Fruit fly (Drosophila melanogaster) whole organism, wandering third instar larva: ENCODE measurements around the gene CG6028.
A peak's percentile ranks its signal among the peaks of the same experiment; 100 is the strongest.

Experiments used
- Abd-B ChIP-seq: fragments of >200 bp; optimal IDR thresholded peaks from 2 replicates; lab custom pipeline; 2017; ENCODE audit warnings: missing biosample characterization, missing genetic modification characterization
- CrebA ChIP-seq: fragments of 200-800 bp; sonication (Bioruptor generic); optimal IDR thresholded peaks from 2 replicates; lab custom pipeline; 2016; ENCODE audit warnings: missing biosample characterization, mild to moderate bottlenecking, missing genetic modification characterization, borderline replicate concordance
- Dfd ChIP-seq: fragments of >200 bp; optimal IDR thresholded peaks from 2 replicates; lab custom pipeline; 2017; ENCODE audit warnings: missing biosample characterization, missing genetic modification characterization
- GATAd ChIP-seq: sonication (Bioruptor generic); optimal IDR thresholded peaks from 2 replicates; lab custom pipeline; 2016; ENCODE audit warnings: missing biosample characterization, missing genetic modification characterization
- Hr78 ChIP-seq: fragments of >200 bp; optimal IDR thresholded peaks from 2 replicates; lab custom pipeline; 2017; ENCODE audit warnings: missing biosample characterization, missing genetic modification characterization
- OdsH ChIP-seq: fragments of 200-800 bp; sonication (Bioruptor generic); optimal IDR thresholded peaks from 2 replicates; lab custom pipeline; 2016; ENCODE audit warnings: missing biosample characterization, mild to moderate bottlenecking, missing genetic modification characterization
- Vsx2 ChIP-seq: fragments of 200-300, 225-300 bp; sonication (Bioruptor generic); optimal IDR thresholded peaks from 2 replicates; lab custom pipeline; 2018; ENCODE audit warnings: missing biosample characterization, missing genetic modification characterization; ENCODE audit not compliant: partially characterized antibody
- fru ChIP-seq: fragments of 200-800 bp; sonication (Bioruptor generic); optimal IDR thresholded peaks from 3 replicates; lab custom pipeline; 2016; ENCODE audit warnings: missing biosample characterization, mild to moderate bottlenecking, missing genetic modification characterization
- h ChIP-seq: fragments of 200-800 bp; sonication (Bioruptor generic); optimal IDR thresholded peaks from 3 replicates; lab custom pipeline; 2016; ENCODE audit warnings: missing biosample characterization, mild to moderate bottlenecking, missing genetic modification characterization
- pan ChIP-seq: fragments of >200 bp; optimal IDR thresholded peaks from 2 replicates; lab custom pipeline; 2017
- psq ChIP-seq: fragments of 200-800 bp; sonication (Bioruptor generic); optimal IDR thresholded peaks from 3 replicates; lab custom pipeline; 2017; ENCODE audit warnings: missing biosample characterization, mild to moderate bottlenecking, missing genetic modification characterization, moderate library complexity
- usp ChIP-seq: fragments of >200 bp; optimal IDR thresholded peaks from 2 replicates; lab custom pipeline; 2017; ENCODE audit warnings: missing biosample characterization, missing genetic modification characterization

DNA sequence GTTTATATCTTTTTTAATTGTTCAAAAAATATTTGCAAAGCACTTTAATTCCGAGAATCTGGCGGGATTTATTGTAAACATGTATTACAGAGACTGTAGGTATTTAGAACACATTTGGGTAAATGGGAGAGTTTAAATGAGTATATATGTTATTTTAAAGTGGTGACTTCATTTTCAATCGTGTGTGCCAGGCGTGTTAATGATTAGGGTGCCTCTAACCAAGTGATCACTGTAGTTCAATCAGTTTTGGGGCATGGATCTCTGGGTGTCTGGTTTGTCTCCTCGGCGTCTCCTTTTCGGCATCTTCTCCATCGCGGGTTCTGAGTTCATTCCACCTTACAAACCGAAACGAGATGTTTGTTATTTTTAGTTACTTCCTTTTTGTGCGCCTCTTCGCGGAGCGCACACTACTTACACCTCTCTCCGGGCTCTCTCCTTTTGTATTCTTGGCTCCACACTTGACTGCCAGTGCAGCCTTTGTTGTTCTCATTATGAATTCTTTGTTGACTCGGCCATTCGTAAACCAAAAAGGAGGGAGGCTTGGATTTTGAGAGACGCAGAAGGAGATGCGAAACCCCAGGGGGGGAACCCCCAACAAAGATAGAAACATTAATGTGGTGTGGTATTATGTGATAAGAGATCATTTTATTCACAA lies 18.6 kb upstream of the CG6028 start:
- TF ChIP-seq OdsH (GFP tag; lab: Kevin White, UChicago), result no peak
- TF ChIP-seq Abd-B (GFP tag; lab: Kevin White, UChicago), result no peak
- TF ChIP-seq Hr78 (GFP tag; lab: Kevin White, UChicago), result no peak
- TF ChIP-seq usp, result no peak
- no peak for TF ChIP-seq CrebA
- no peak for TF ChIP-seq Vsx2 (GFP tag; lab: Kevin White, UChicago)
- peak; percentile 43 for TF ChIP-seq h (GFP tag; lab: Kevin White, UChicago)
- TF ChIP-seq pan (lab: Kevin White, UChicago), result no peak
- no peak for TF ChIP-seq GATAd (GFP tag; lab: Kevin White, UChicago)
- TF ChIP-seq Dfd, result no peak
- TF ChIP-seq fru, result peak; percentile 71
- TF ChIP-seq psq, result peak; percentile 99
